Fruit fly (Drosophila melanogaster) whole organism, prepupa: ENCODE results near the gene Npc2e.

Experiments
- Blimp-1 ChIP-seq: fragments of 200-800 bp; sonication (Bioruptor generic); optimal IDR thresholded peaks from 3 replicates; lab custom pipeline; 2017; ENCODE audit warnings: missing biosample characterization, missing genetic modification characterization, mild to moderate bottlenecking, moderate library complexity, missing genetic modification reagents
- CG10669 ChIP-seq: fragments of 200-800 bp; sonication (Bioruptor generic); optimal IDR thresholded peaks from 3 replicates; lab custom pipeline; 2018; ENCODE audit warnings: missing biosample characterization, mild to moderate bottlenecking, missing genetic modification characterization, moderate library complexity
- CG11902 ChIP-seq: fragments of 200-800 bp; sonication (Bioruptor generic); optimal IDR thresholded peaks from 3 replicates; lab custom pipeline; 2016; ENCODE audit warnings: missing biosample characterization, missing genetic modification characterization
- CG15336 ChIP-seq: fragments of 200-800 bp; sonication (Bioruptor generic); IDR thresholded peaks from 2 replicates; pipeline ENCODE4 v1.3.6; 2022; ENCODE audit warnings: missing biosample characterization, missing genetic modification characterization
- CG1621 ChIP-seq: fragments of 200-800 bp; sonication (Bioruptor generic); optimal IDR thresholded peaks from 3 replicates; lab custom pipeline; 2018; ENCODE audit warnings: missing biosample characterization, mild to moderate bottlenecking, missing genetic modification characterization
- CG16779 ChIP-seq: fragments of 200-800 bp; sonication (Bioruptor generic); optimal IDR thresholded peaks from 3 replicates; lab custom pipeline; 2017; ENCODE audit warnings: missing biosample characterization, mild to moderate bottlenecking, missing genetic modification characterization
- CG3032 ChIP-seq: fragments of 200-800 bp; optimal IDR thresholded peaks from 2 replicates; lab custom pipeline; 2019; ENCODE audit warnings: missing biosample characterization, mild to moderate bottlenecking, missing genetic modification characterization, moderate library complexity
- CG31627 ChIP-seq: fragments of 200-800 bp; sonication (Bioruptor generic); optimal IDR thresholded peaks from 3 replicates; lab custom pipeline; 2016; ENCODE audit warnings: missing biosample characterization, missing genetic modification characterization
- CG32006 ChIP-seq: fragments of 200-800 bp; sonication (Bioruptor generic); optimal IDR thresholded peaks from 3 replicates; lab custom pipeline; 2017; ENCODE audit warnings: missing biosample characterization, mild to moderate bottlenecking, missing genetic modification characterization
- CG34406 ChIP-seq: fragments of 200-800 bp; sonication (Bioruptor generic); optimal IDR thresholded peaks from 3 replicates; lab custom pipeline; 2016; ENCODE audit warnings: missing biosample characterization, missing genetic modification characterization
- CG3919 ChIP-seq: fragments of 200-800 bp; sonication (Bioruptor generic); optimal IDR thresholded peaks from 3 replicates; lab custom pipeline; 2016; ENCODE audit warnings: missing biosample characterization, missing genetic modification characterization
- CG4318 ChIP-seq: fragments of 200-800 bp; sonication (Bioruptor generic); optimal IDR thresholded peaks from 3 replicates; lab custom pipeline; 2017; ENCODE audit warnings: missing biosample characterization, mild to moderate bottlenecking, missing genetic modification characterization
- CG6163 ChIP-seq: fragments of 200-800 bp; sonication (Bioruptor generic); IDR thresholded peaks from 3 replicates; pipeline ENCODE4 v1.3.6; 2022; ENCODE audit warnings: missing biosample characterization, missing genetic modification characterization
- CG6792 ChIP-seq: fragments of 200-800 bp; sonication (Bioruptor generic); optimal IDR thresholded peaks from 3 replicates; lab custom pipeline; 2016; ENCODE audit warnings: missing biosample characterization, missing genetic modification characterization
- CG7368 ChIP-seq: fragments of 200-800 bp; sonication (Bioruptor generic); optimal IDR thresholded peaks from 3 replicates; lab custom pipeline; 2016; ENCODE audit warnings: missing biosample characterization, missing genetic modification characterization
- CG8119 ChIP-seq: fragments of 200-800 bp; sonication (Bioruptor generic); IDR thresholded peaks from 3 replicates; pipeline ENCODE4 v1.3.6; 2022; ENCODE audit warnings: missing biosample characterization, missing genetic modification characterization
- CG8319 ChIP-seq: fragments of 200-800 bp; sonication (Bioruptor generic); optimal IDR thresholded peaks from 3 replicates; lab custom pipeline; 2016; ENCODE audit warnings: missing biosample characterization, missing genetic modification characterization
- CG8632 ChIP-seq: fragments of 200-800 bp; sonication (Bioruptor generic); optimal IDR thresholded peaks from 3 replicates; lab custom pipeline; 2016; ENCODE audit warnings: missing biosample characterization, missing genetic modification characterization
- CG9139 ChIP-seq: fragments of 200-800 bp; sonication (Bioruptor generic); optimal IDR thresholded peaks from 3 replicates; lab custom pipeline; 2017; ENCODE audit warnings: missing biosample characterization, mild to moderate bottlenecking, missing genetic modification characterization
- Eip75B ChIP-seq: fragments of 200-800 bp; sonication (Bioruptor generic); optimal IDR thresholded peaks from 3 replicates; lab custom pipeline; 2016; ENCODE audit warnings: missing biosample characterization, missing genetic modification characterization
- Eip78C ChIP-seq: fragments of 200-800 bp; sonication (Bioruptor generic); peaks from one replicate; lab custom pipeline; 2016; ENCODE audit warnings: missing biosample characterization, missing genetic modification characterization
- Eip93F ChIP-seq: fragments of 200-800 bp; sonication (Bioruptor generic); optimal IDR thresholded peaks from 2 replicates; lab custom pipeline; 2016; ENCODE audit warnings: missing biosample characterization, mild to moderate bottlenecking, missing genetic modification characterization
- Ets21C ChIP-seq: fragments of 200-800 bp; sonication (Bioruptor generic); optimal IDR thresholded peaks from 3 replicates; lab custom pipeline; 2016; ENCODE audit warnings: missing biosample characterization, missing genetic modification characterization
- Ets96B ChIP-seq: fragments of 200-800 bp; optimal IDR thresholded peaks from 2 replicates; lab custom pipeline; 2019; ENCODE audit warnings: missing biosample characterization, mild to moderate bottlenecking, missing genetic modification characterization, moderate library complexity
- Gug ChIP-seq: fragments of 200-800 bp; sonication (Bioruptor generic); IDR thresholded peaks from 2 replicates; pipeline ENCODE4 v1.3.6; 2022; ENCODE audit warnings: missing biosample characterization, missing genetic modification characterization
- Hr38 ChIP-seq: sonication (Bioruptor generic); optimal IDR thresholded peaks from 2 replicates; lab custom pipeline; 2016; ENCODE audit warnings: missing biosample characterization, missing genetic modification characterization
- Hr39 ChIP-seq: fragments of 200-800 bp; sonication (Bioruptor generic); optimal IDR thresholded peaks from 2 replicates; lab custom pipeline; 2016; ENCODE audit warnings: missing biosample characterization, missing genetic modification characterization
- Hr4 ChIP-seq: fragments of 200-800 bp; sonication (Bioruptor generic); optimal IDR thresholded peaks from 3 replicates; lab custom pipeline; 2016; ENCODE audit warnings: missing biosample characterization, missing genetic modification characterization
- Lpt ChIP-seq: fragments of 200-800 bp; sonication (Bioruptor generic); optimal IDR thresholded peaks from 3 replicates; lab custom pipeline; 2016; ENCODE audit warnings: missing biosample characterization, missing genetic modification characterization
- Met ChIP-seq: fragments of 200-800 bp; sonication (Bioruptor generic); optimal IDR thresholded peaks from 3 replicates; lab custom pipeline; 2016; ENCODE audit warnings: missing biosample characterization, missing genetic modification characterization
- OdsH ChIP-seq: fragments of 200-800 bp; sonication (Bioruptor generic); optimal IDR thresholded peaks from 3 replicates; lab custom pipeline; 2016; ENCODE audit warnings: missing biosample characterization, missing genetic modification characterization
- Smox ChIP-seq: fragments of 200-800 bp; sonication (Bioruptor generic); optimal IDR thresholded peaks from 3 replicates; lab custom pipeline; 2016; ENCODE audit warnings: missing biosample characterization, missing genetic modification characterization
- Sox102F ChIP-seq: fragments of 200-800 bp; sonication (Bioruptor generic); optimal IDR thresholded peaks from 2 replicates; lab custom pipeline; 2016; ENCODE audit warnings: missing biosample characterization, mild to moderate bottlenecking, missing genetic modification characterization
- Sox14 ChIP-seq: fragments of 200-800 bp; sonication (Bioruptor generic); optimal IDR thresholded peaks from 3 replicates; lab custom pipeline; 2016; ENCODE audit warnings: missing biosample characterization, missing genetic modification characterization
- Sox15 ChIP-seq: fragments of 200-800 bp; sonication (Bioruptor generic); optimal IDR thresholded peaks from 3 replicates; lab custom pipeline; 2016; ENCODE audit warnings: missing biosample characterization, missing genetic modification characterization
- achi ChIP-seq: fragments of 200-800 bp; sonication (Bioruptor generic); optimal IDR thresholded peaks from 3 replicates; lab custom pipeline; 2016; ENCODE audit warnings: missing biosample characterization, missing genetic modification characterization
- acj6 ChIP-seq: fragments of 200-800 bp; sonication (Bioruptor generic); optimal IDR thresholded peaks from 3 replicates; lab custom pipeline; 2016; ENCODE audit warnings: missing biosample characterization, missing genetic modification characterization
- cyc ChIP-seq: fragments of 200-800 bp; sonication (Bioruptor generic); optimal IDR thresholded peaks from 3 replicates; lab custom pipeline; 2016; ENCODE audit warnings: missing biosample characterization, missing genetic modification characterization
- dsx ChIP-seq: fragments of 200-800 bp; optimal IDR thresholded peaks from 3 replicates; lab custom pipeline; 2019; ENCODE audit warnings: missing biosample characterization, mild to moderate bottlenecking, missing genetic modification characterization, moderate library complexity; ENCODE audit not compliant: poor library complexity, severe bottlenecking
- fd59A ChIP-seq: fragments of 200-800 bp; sonication (Bioruptor generic); optimal IDR thresholded peaks from 2 replicates; lab custom pipeline; 2017; ENCODE audit warnings: missing biosample characterization, mild to moderate bottlenecking, missing genetic modification characterization, missing genetic modification reagents
- fd85E ChIP-seq: fragments of 200-800 bp; sonication (Bioruptor generic); optimal IDR thresholded peaks from 3 replicates; lab custom pipeline; 2016; ENCODE audit warnings: missing biosample characterization, missing genetic modification characterization
- fkh ChIP-seq: fragments of 200-800 bp; sonication (Bioruptor generic); optimal IDR thresholded peaks from 3 replicates; lab custom pipeline; 2017; ENCODE audit warnings: missing biosample characterization, mild to moderate bottlenecking, missing genetic modification characterization, moderate library complexity
- lz ChIP-seq: fragments of 200-800 bp; sonication (Bioruptor generic); optimal IDR thresholded peaks from 3 replicates; lab custom pipeline; 2016; ENCODE audit warnings: missing biosample characterization, missing genetic modification characterization
- net ChIP-seq: fragments of 200-800 bp; sonication (Bioruptor generic); optimal IDR thresholded peaks from 3 replicates; lab custom pipeline; 2016; ENCODE audit warnings: missing biosample characterization, missing genetic modification characterization
- pdm3 ChIP-seq: fragments of 200-800 bp; sonication (Bioruptor generic); optimal IDR thresholded peaks from 3 replicates; lab custom pipeline; 2016; ENCODE audit warnings: missing biosample characterization, missing genetic modification characterization
- salr ChIP-seq, 2 experiments: fragments of 200-800 bp; sonication (Bioruptor generic); optimal IDR thresholded peaks; 3 replicates each; lab custom pipeline; 2016 to 2018; ENCODE audit warnings: missing biosample characterization in 2 of 2, missing genetic modification characterization in 2 of 2, mild to moderate bottlenecking in 1 of 2
- ss ChIP-seq, 2 experiments: fragments of 200-800 bp; sonication (Bioruptor generic); optimal IDR thresholded peaks; 2 replicates in 1 of 2; 3 replicates in 1 of 2; lab custom pipeline; 2017 to 2018; ENCODE audit warnings: mild to moderate bottlenecking in 2 of 2, missing biosample characterization in 2 of 2, missing genetic modification characterization in 2 of 2, moderate library complexity in 1 of 2
- svp ChIP-seq: fragments of 200-800 bp; sonication (Bioruptor generic); peaks from one replicate; lab custom pipeline; 2016; ENCODE audit warnings: missing biosample characterization, missing genetic modification characterization
- topi ChIP-seq: fragments of 200-800 bp; sonication (Bioruptor generic); optimal IDR thresholded peaks from 3 replicates; lab custom pipeline; 2016; ENCODE audit warnings: missing biosample characterization, missing genetic modification characterization

Gene Npc2e

dm6 chr3R:10087206-10087927 lies 34.2 kb downstream of the Npc2e start (continued):
- TF ChIP-seq CG32006 (GFP tag; lab: Kevin White, UChicago): peak; percentile 93
- TF ChIP-seq dsx: peak; percentile 85
- TF ChIP-seq Hr4: peak; percentile 91
- TF ChIP-seq Hr38 (GFP tag; lab: Kevin White, UChicago): no peak
- TF ChIP-seq Lpt (GFP tag; lab: Kevin White, UChicago): peak; percentile 84
- peak; percentile 90 for TF ChIP-seq CG6792
- TF ChIP-seq CG8319 (GFP tag; lab: Kevin White, UChicago): peak; percentile 82
- TF ChIP-seq Sox102F: peak; percentile 81
- TF ChIP-seq CG10669 (GFP tag; lab: Kevin White, UChicago): peak; percentile 88

- peak; percentile 17 to 41 for TF ChIP-seq ss (GFP tag; optimal IDR thresholded peaks at IDR 0.05; lab: Kevin White, UChicago)
- no peak for TF ChIP-seq Hr39 (GFP tag; lab: Kevin White, UChicago)
- TF ChIP-seq Eip75B (GFP tag; lab: Kevin White, UChicago): peak; percentile 36
- TF ChIP-seq CG31627 (GFP tag; lab: Kevin White, UChicago): no peak
- TF ChIP-seq pdm3 (GFP tag; lab: Kevin White, UChicago): no peak
- TF ChIP-seq fd59A: no peak
- TF ChIP-seq CG32006 (GFP tag; lab: Kevin White, UChicago): no peak
- no peak for TF ChIP-seq CG6792
- TF ChIP-seq Gug (GFP tag; lab: Robert Waterston, UW): no peak
- no peak for TF ChIP-seq Smox (GFP tag; lab: Kevin White, UChicago)
- TF ChIP-seq CG3032 (tag; lab: Kevin White, UChicago): no peak
- peak; percentile 27 for TF ChIP-seq dsx
- TF ChIP-seq Eip78C (GFP tag; lab: Kevin White, UChicago): peak; percentile 38
- TF ChIP-seq CG7368: peak; percentile 6
- TF ChIP-seq salr (GFP tag; optimal IDR thresholded peaks at IDR 0.05; lab: Kevin White, UChicago): no peak
- no peak for TF ChIP-seq CG8632 (GFP tag; lab: Kevin White, UChicago)
- TF ChIP-seq CG1621: no peak
- peak; percentile 55 for TF ChIP-seq CG6163
- no peak for TF ChIP-seq net (GFP tag; lab: Kevin White, UChicago)
- no peak for TF ChIP-seq acj6 (GFP tag; lab: Kevin White, UChicago)
- TF ChIP-seq Ets21C (GFP tag; lab: Kevin White, UChicago): no peak
- no peak for TF ChIP-seq fd85E
- no peak for TF ChIP-seq CG3919 (GFP tag; lab: Kevin White, UChicago)
- no peak for TF ChIP-seq Met (GFP tag; lab: Kevin White, UChicago)
- peak; percentile 44; the same call in 1 of the 2 replicates for TF ChIP-seq CG15336 (GFP tag; lab: Robert Waterston, UW)
- TF ChIP-seq Blimp-1 (GFP tag; lab: Kevin White, UChicago): peak; percentile 75
- TF ChIP-seq CG4318 (GFP tag; lab: Kevin White, UChicago): no peak
- TF ChIP-seq Sox14: peak; percentile 55
- no peak for TF ChIP-seq cyc
- TF ChIP-seq CG16779 (tag; lab: Kevin White, UChicago): peak; percentile 33
- no peak for TF ChIP-seq topi (GFP tag; lab: Kevin White, UChicago)
- no peak for TF ChIP-seq achi (GFP tag; lab: Kevin White, UChicago)
- TF ChIP-seq lz: no peak
- TF ChIP-seq Sox15 (GFP tag; lab: Kevin White, UChicago): no peak
- peak; percentile 55 for TF ChIP-seq Eip93F
- TF ChIP-seq fkh (GFP tag; lab: Kevin White, UChicago): no peak
- no peak for TF ChIP-seq CG10669 (GFP tag; lab: Kevin White, UChicago)
- TF ChIP-seq CG8119 (GFP tag; lab: Robert Waterston, UW): no peak; the same call in 1 of the 3 replicates
- no peak for TF ChIP-seq OdsH (GFP tag; lab: Kevin White, UChicago)
- no peak for TF ChIP-seq CG34406
- no peak for TF ChIP-seq CG11902 (GFP tag; lab: Kevin White, UChicago)
- peak; percentile 14 for TF ChIP-seq Sox102F
- TF ChIP-seq svp (GFP tag; lab: Kevin White, UChicago): peak; percentile 39
- TF ChIP-seq CG9139 (GFP tag; lab: Kevin White, UChicago): no peak
- TF ChIP-seq Ets96B: no peak
- no peak for TF ChIP-seq Hr38 (GFP tag; lab: Kevin White, UChicago)
Measured at dm6 chr3R:10089171-10089664, 36.1 kb downstream of the Npc2e start.
